Fruit fly (Drosophila melanogaster) whole organism: ENCODE measurements around the gene CG7841.

ENCODE experiments used
- pan ChIP-seq: fragments of >200 bp; optimal IDR thresholded peaks from 2 replicates; lab custom pipeline; 2017
- psq ChIP-seq: fragments of >200 bp; optimal IDR thresholded peaks from 2 replicates; lab custom pipeline; 2017

DNA sequence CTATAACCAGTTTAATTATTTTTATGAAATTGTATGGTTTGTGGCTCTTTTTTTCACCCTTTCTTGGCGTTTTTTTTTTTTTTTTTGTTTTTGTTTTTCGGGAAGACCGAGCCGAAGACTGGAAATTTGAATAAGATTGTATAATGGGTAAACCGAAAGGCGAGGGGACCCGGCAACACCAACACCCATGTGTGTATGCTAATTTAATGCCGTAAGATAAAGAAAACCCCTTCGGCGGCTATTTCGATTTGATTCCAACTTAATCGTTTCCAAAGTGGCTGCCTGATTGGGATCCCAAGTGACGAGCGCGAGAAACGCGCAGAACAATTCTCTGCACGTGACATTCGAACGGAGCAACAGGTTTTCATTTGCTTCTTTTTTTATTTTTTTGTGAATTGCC lies 35.4 kb upstream of the CG7841 start:
- TF ChIP-seq pan (no peak), psq (lab: Kevin White, UChicago) (no peak)
